Fruit fly (Drosophila melanogaster) S2 (cell line): ENCODE measurements around the gene CG18577.

Experiments used
- CG8478 ChIP-seq: fragments of >200 bp; optimal IDR thresholded peaks from 2 replicates; lab custom pipeline; 2018
- CTCF ChIP-seq, 2 experiments: fragments of >200 bp; optimal IDR thresholded peaks; 2 replicates each; lab custom pipeline; 2018

dm6 chr3R:11175777-11176176 is 20.1 kb upstream of the CG18577 start:
- no peak for TF ChIP-seq CTCF (optimal IDR thresholded peaks at IDR 0.05; lab: Kevin White, UChicago)
- TF ChIP-seq CG8478: no peak
